Worm (Caenorhabditis elegans) whole organism, L3 larva: ENCODE results near the gene tam-1.

ENCODE experiments used
- R02D3.7 ChIP-seq: fragments of 150-350 bp; optimal IDR thresholded peaks from 2 replicates; lab custom pipeline; 2014; ENCODE audit warnings: missing biosample characterization, missing genetic modification characterization
- aly-2 ChIP-seq: fragments of 150-350 bp; optimal IDR thresholded peaks from 2 replicates; lab custom pipeline; 2014; ENCODE audit warnings: missing biosample characterization, missing genetic modification characterization
- ceh-28 ChIP-seq: fragments of 150-350 bp; optimal IDR thresholded peaks from 2 replicates; lab custom pipeline; 2014; ENCODE audit warnings: missing biosample characterization, missing genetic modification reagents, missing genetic modification characterization
- egl-27 ChIP-seq: sonication (generic microtip); optimal IDR thresholded peaks from 4 replicates; lab custom pipeline; 2017; ENCODE audit warnings: missing biosample characterization, missing genetic modification reagents, missing genetic modification characterization
- egl-5 ChIP-seq: fragments of 150-350 bp; optimal IDR thresholded peaks from 2 replicates; lab custom pipeline; 2017; ENCODE audit warnings: missing biosample characterization, missing genetic modification reagents, missing genetic modification characterization, inconsistent platforms
- elt-1 ChIP-seq: fragments of 150-350 bp; optimal IDR thresholded peaks from 2 replicates; lab custom pipeline; 2014; ENCODE audit warnings: missing biosample characterization, missing genetic modification characterization
- elt-2 ChIP-seq: sonication (generic microtip); optimal IDR thresholded peaks from 2 replicates; lab custom pipeline; 2016; ENCODE audit warnings: missing genetic modification reagents, mild to moderate bottlenecking, missing genetic modification characterization, missing compliant biosample characterization
- fkh-2 ChIP-seq: fragments of 150-350 bp; optimal IDR thresholded peaks from 2 replicates; lab custom pipeline; 2014; ENCODE audit warnings: missing biosample characterization, missing genetic modification reagents, missing genetic modification characterization
- fos-1 ChIP-seq: fragments of 150-350 bp; optimal IDR thresholded peaks from 2 replicates; lab custom pipeline; 2014; ENCODE audit warnings: missing biosample characterization, missing genetic modification characterization
- jun-1 ChIP-seq: fragments of 150-350 bp; optimal IDR thresholded peaks from 2 replicates; lab custom pipeline; 2014; ENCODE audit warnings: missing biosample characterization, missing genetic modification reagents, missing genetic modification characterization
- lin-39 ChIP-seq: fragments of 150-350 bp; optimal IDR thresholded peaks from 2 replicates; lab custom pipeline; 2018; ENCODE audit warnings: missing biosample characterization, missing genetic modification reagents, missing genetic modification characterization
- lsy-12 ChIP-seq: sonication (generic microtip); optimal IDR thresholded peaks from 2 replicates; lab custom pipeline; 2016; ENCODE audit warnings: mild to moderate bottlenecking, missing genetic modification characterization, missing compliant biosample characterization
- mdl-1 ChIP-seq: fragments of 150-350 bp; optimal IDR thresholded peaks from 2 replicates; lab custom pipeline; 2014; ENCODE audit warnings: missing biosample characterization, missing genetic modification characterization
- nhr-23 ChIP-seq: fragments of 150-350 bp; optimal IDR thresholded peaks from 2 replicates; lab custom pipeline; 2014; ENCODE audit warnings: missing biosample characterization, missing genetic modification reagents, missing genetic modification characterization
- nhr-43 ChIP-seq: sonication (generic microtip); optimal IDR thresholded peaks from 2 replicates; lab custom pipeline; 2016; ENCODE audit warnings: mild to moderate bottlenecking, missing genetic modification characterization, missing compliant biosample characterization; ENCODE audit not compliant: poor library complexity, severe bottlenecking
- nhr-67 ChIP-seq: fragments of 150-350 bp; optimal IDR thresholded peaks from 2 replicates; lab custom pipeline; 2014; ENCODE audit warnings: missing biosample characterization, missing genetic modification characterization
- pqm-1 ChIP-seq: fragments of 150-350 bp; optimal IDR thresholded peaks from 2 replicates; lab custom pipeline; 2017; ENCODE audit warnings: missing biosample characterization, missing genetic modification characterization, inconsistent platforms
- snpc-4 ChIP-seq: fragments of 150-350 bp; optimal IDR thresholded peaks from 2 replicates; lab custom pipeline; 2014; ENCODE audit warnings: missing biosample characterization, missing genetic modification characterization
- tbx-2 ChIP-seq: sonication (generic microtip); optimal IDR thresholded peaks from 2 replicates; lab custom pipeline; 2016; ENCODE audit warnings: mild to moderate bottlenecking, missing genetic modification characterization, missing compliant biosample characterization
- unc-39 ChIP-seq: sonication (generic microtip); optimal IDR thresholded peaks from 4 replicates; lab custom pipeline; 2017; ENCODE audit warnings: missing biosample characterization, missing genetic modification characterization
- zag-1 ChIP-seq: fragments of 150-350 bp; optimal IDR thresholded peaks from 2 replicates; lab custom pipeline; 2014; ENCODE audit warnings: missing biosample characterization, missing genetic modification characterization
- ztf-11 ChIP-seq: fragments of 150-350 bp; optimal IDR thresholded peaks from 2 replicates; lab custom pipeline; 2014; ENCODE audit warnings: missing biosample characterization, missing genetic modification characterization

The tam-1 gene

ce11 chrV:4918091-4918624, 44.7 kb downstream of the tam-1 start, which contains the start of gene C02E7.7:
TSS of gene C02E7.7 (minus strand) at chrV:4918574.
- TF ChIP-seq zag-1 (tag; lab: Kevin White, UChicago) (no peak), fkh-2 (tag; lab: Kevin White, UChicago) (no peak), tbx-2 (no peak), lin-39 (tag; lab: Kevin White, UChicago) (no peak), egl-27 (tag; lab: Kevin White, UChicago) (no peak), aly-2 (tag; lab: Kevin White, UChicago) (no peak), nhr-67 (no peak), ztf-11 (tag; lab: Kevin White, UChicago) (no peak)
- TF ChIP-seq, all 47 proteins: peak for 0

- TF ChIP-seq elt-2 (tag; lab: Kevin White, UChicago) (peak; percentile 72), ztf-11 (tag; lab: Kevin White, UChicago) (no peak), unc-39 (tag; lab: Kevin White, UChicago) (no peak), lsy-12 (tag; lab: Kevin White, UChicago) (no peak), mdl-1 (tag; lab: Kevin White, UChicago) (no peak), pqm-1 (peak; percentile 26)
These were observed 48.0 kb downstream of the tam-1 start, which contains the start of gene H23N18.6 for ce11 chrV:4914879-4915278. TSS of gene H23N18.6 (minus strand) at chrV:4915079.

- TF ChIP-seq fos-1 (tag; lab: Kevin White, UChicago): no peak
- no peak for TF ChIP-seq unc-39 (tag; lab: Kevin White, UChicago)
- TF ChIP-seq aly-2 (tag; lab: Kevin White, UChicago): no peak
- TF ChIP-seq ceh-28: no peak
- TF ChIP-seq jun-1 (tag; lab: Kevin White, UChicago): no peak
- TF ChIP-seq egl-5 (tag; lab: Kevin White, UChicago): no peak
- no peak for TF ChIP-seq snpc-4 (tag; lab: Kevin White, UChicago)
These were observed 49.0 kb downstream of the tam-1 start for ce11 chrV:4913853-4914252.

ce11 chrV:4912313-4912712, 50.6 kb downstream of the tam-1 start, which contains the start of gene H23N18.5:
TSS of gene H23N18.5 (minus strand) at chrV:4912381.
- TF ChIP-seq R02D3.7 (tag; lab: Kevin White, UChicago) (no peak), elt-1 (tag; lab: Kevin White, UChicago) (peak; percentile 62), nhr-43 (tag; lab: Kevin White, UChicago) (peak; percentile 77), nhr-23 (tag; lab: Kevin White, UChicago) (peak; percentile 30)
